Worm (Caenorhabditis elegans) whole organism, L2 larva: ENCODE measurements around the gene srh-134.

Experiments
- aly-2 ChIP-seq: fragments of 150-350 bp; optimal IDR thresholded peaks from 2 replicates; lab custom pipeline; 2014; ENCODE audit warnings: missing biosample characterization, missing genetic modification characterization
- egl-27 ChIP-seq: sonication (generic microtip); optimal IDR thresholded peaks from 3 replicates; lab custom pipeline; 2017; ENCODE audit warnings: missing biosample characterization, missing genetic modification reagents, missing genetic modification characterization
- lin-13 ChIP-seq: fragments of 150-350 bp; optimal IDR thresholded peaks from 2 replicates; lab custom pipeline; 2014; ENCODE audit warnings: missing biosample characterization, missing genetic modification reagents, missing genetic modification characterization
- nhr-237 ChIP-seq: fragments of 150-350 bp; optimal IDR thresholded peaks from 2 replicates; lab custom pipeline; 2014; ENCODE audit warnings: missing biosample characterization, missing genetic modification characterization
- nhr-77 ChIP-seq: fragments of 150-350 bp; optimal IDR thresholded peaks from 2 replicates; lab custom pipeline; 2014; ENCODE audit warnings: missing biosample characterization, missing genetic modification characterization
- sma-3 ChIP-seq: sonication (generic microtip); optimal IDR thresholded peaks from 2 replicates; lab custom pipeline; 2016; ENCODE audit warnings: missing genetic modification reagents, missing genetic modification characterization, missing compliant biosample characterization
- snpc-4 ChIP-seq: fragments of 150-350 bp; optimal IDR thresholded peaks from 2 replicates; lab custom pipeline; 2014; ENCODE audit warnings: missing biosample characterization, missing genetic modification characterization
- unc-62 ChIP-seq: fragments of 150-350 bp; optimal IDR thresholded peaks from 2 replicates; lab custom pipeline; 2014; ENCODE audit warnings: missing biosample characterization, missing genetic modification reagents, missing genetic modification characterization

- TF ChIP-seq aly-2 (tag; lab: Kevin White, UChicago) (no peak), unc-62 (GFP tag; lab: Kevin White, UChicago) (no peak), snpc-4 (tag; lab: Kevin White, UChicago) (no peak), egl-27 (no peak), lin-13 (GFP tag; lab: Kevin White, UChicago) (no peak), nhr-77 (tag; lab: Kevin White, UChicago) (no peak), nhr-237 (tag; lab: Kevin White, UChicago) (no peak), sma-3 (GFP tag; lab: Kevin White, UChicago) (no peak)
These were observed 5.1 kb upstream of the srh-134 start, which contains the start of gene prp-6 for ce11 chrV:18022179-18022578.
